Fruit fly (Drosophila melanogaster) Kc167 (cell line): ENCODE data around the gene TwdlK.

ENCODE experiments used
- Myc ChIP-seq: fragments of >200 bp; optimal IDR thresholded peaks from 2 replicates; lab custom pipeline; 2017; ENCODE audit warnings: missing external identifiers
- Sin3A ChIP-seq: fragments of >200 bp; optimal IDR thresholded peaks from 2 replicates; lab custom pipeline; 2018; ENCODE audit warnings: missing external identifiers

- TF ChIP-seq Myc (lab: Kevin White, UChicago) (no peak), Sin3A (no peak)
These were observed 11.1 kb upstream of the TwdlK start, which contains the start of gene TwdlD for dm6 chr3R:26639503-26640075.
